Worm (Caenorhabditis elegans): ENCODE measurements around the gene cup-5.

DNA sequence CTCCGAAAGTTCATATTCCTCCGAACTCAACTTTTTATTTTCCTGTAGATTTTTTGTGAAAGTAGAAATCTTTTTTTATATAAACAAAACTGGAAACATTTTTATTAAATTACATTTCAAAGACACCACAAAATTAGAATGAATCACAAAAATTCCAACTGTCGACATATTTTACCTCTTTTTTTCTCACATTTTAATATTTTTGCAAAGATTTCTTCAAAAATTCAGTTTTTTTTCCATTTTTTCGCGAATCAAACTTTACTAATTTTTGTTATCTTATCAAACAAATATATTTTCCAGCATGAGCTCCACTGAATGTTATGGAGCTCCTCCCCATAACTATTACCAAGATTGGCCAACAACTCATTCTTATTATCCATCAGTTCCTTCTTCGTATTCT lies 28.6 kb upstream of the cup-5 start, which contains the start of gene ceh-13:
- TF ChIP-seq mep-1 (tag; optimal IDR thresholded peaks at IDR 0.05) (no peak), zip-8 (tag; optimal IDR thresholded peaks at IDR 0.05) (no peak), unc-62 (GFP tag; optimal IDR thresholded peaks at IDR 0.05) (no peak), nhr-237 (tag; optimal IDR thresholded peaks at IDR 0.05) (no peak), unc-39 (tag; optimal IDR thresholded peaks at IDR 0.05) (no peak), sem-2 (GFP tag; optimal IDR thresholded peaks at IDR 0.05) (no peak), elt-1 (tag; optimal IDR thresholded peaks at IDR 0.05; ENCODE audit: borderline replicate concordance, insufficient read depth) (no peak), nhr-76 (tag; optimal IDR thresholded peaks at IDR 0.05) (no peak), snpc-4 (tag; optimal IDR thresholded peaks at IDR 0.05) (no peak), elt-3 (tag; optimal IDR thresholded peaks at IDR 0.05) (no peak), ham-2 (GFP tag; optimal IDR thresholded peaks at IDR 0.05) (no peak)
